Worm (Caenorhabditis elegans): Measurements from ENCODE around the gene T05H4.3.

The T05H4.3 gene

ce11 chrV:6471208-6471607 is 29.1 kb downstream of the T05H4.3 start:
- no peak for TF ChIP-seq unc-62 (GFP tag; optimal IDR thresholded peaks at IDR 0.05)

DNA sequence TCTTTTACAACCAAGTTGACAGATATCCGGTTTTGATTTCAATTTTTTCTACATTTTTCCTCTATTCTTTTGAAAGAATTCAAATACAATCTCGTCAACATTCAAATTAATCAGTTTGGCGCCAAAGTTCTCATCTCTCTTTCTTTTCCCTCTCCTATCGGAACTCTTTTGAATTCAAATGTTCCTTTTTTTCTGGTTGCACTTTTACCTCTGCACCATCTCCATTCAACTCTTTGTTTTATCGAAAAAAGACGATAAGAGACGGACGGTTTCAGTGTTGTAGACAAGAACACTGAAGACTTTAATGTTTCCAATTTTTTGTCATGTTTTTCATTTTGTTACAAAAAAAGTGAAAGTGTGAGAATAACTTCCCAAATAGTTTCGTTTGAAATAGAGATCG is 33.9 kb downstream of the T05H4.3 start:
- no peak for TF ChIP-seq unc-62 (GFP tag; optimal IDR thresholded peaks at IDR 0.05)

- TF ChIP-seq unc-62 (GFP tag; optimal IDR thresholded peaks at IDR 0.05), result no peak
Observed at ce11 chrV:6485109-6485508, 43.0 kb downstream of the T05H4.3 start.

DNA sequence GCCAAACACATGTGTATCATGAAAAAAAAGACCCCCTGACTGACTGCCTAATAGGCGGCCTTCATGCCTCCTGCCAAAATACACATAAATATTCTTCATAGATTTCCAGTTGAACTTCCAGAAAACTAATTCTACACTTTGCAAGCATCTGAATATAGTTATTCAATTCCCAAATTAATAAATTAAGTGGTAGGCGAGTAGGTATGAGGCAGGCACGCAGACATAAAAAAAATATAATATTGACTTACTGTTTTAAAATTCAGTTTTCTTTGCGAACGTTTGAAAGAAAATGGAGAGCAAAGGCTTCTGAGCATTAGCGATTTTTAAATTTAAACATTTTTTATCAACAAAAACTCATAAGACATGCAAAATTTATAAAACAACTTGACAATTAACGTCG is 45.7 kb downstream of the T05H4.3 start:
- TF ChIP-seq unc-62 (GFP tag; optimal IDR thresholded peaks at IDR 0.05), result no peak

DNA sequence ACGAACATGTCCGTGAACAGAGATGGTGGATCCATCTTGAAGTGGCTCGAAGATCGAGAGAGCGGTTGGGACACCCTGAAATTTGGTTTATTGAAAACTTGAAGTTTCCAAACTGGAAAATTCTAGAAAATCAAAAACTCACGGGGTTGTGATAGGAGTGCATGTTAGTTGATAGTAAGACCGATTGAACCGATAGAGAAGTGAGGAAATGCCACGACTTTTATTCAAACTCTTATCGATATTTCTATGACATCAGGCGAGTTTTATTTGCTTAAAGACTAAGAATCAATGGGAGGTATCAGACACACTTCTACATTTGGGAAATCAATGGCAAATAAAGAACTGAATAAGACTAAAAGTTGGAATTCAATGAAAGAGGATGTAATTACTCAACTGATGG is 46.7 kb downstream of the T05H4.3 start, which contains the start of gene lec-10:
Gene lec-10, minus strand, starts transcription at position 272 of the 400 bp plus-strand sequence.
- TF ChIP-seq unc-62 (GFP tag; optimal IDR thresholded peaks at IDR 0.05), result no peak

DNA sequence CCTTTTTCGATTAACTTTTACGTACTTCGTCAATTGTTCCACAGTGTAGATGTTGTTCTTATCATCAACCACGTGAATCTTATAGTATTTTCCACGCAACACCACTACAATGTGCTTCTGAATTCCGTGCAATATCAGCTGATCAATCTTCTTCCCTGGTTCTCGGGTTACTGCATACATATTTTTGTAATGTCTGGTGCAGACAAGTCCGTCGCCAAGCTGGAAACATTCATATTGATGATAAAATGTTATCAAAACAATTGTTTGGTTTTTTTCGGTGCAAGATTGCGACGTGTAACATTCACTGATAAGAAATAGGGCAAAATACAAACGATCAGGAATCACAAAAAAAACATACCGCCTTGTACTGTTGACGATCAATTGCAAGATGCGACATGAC is 50.4 kb downstream of the T05H4.3 start:
- TF ChIP-seq unc-62 (GFP tag; optimal IDR thresholded peaks at IDR 0.05), result no peak

DNA sequence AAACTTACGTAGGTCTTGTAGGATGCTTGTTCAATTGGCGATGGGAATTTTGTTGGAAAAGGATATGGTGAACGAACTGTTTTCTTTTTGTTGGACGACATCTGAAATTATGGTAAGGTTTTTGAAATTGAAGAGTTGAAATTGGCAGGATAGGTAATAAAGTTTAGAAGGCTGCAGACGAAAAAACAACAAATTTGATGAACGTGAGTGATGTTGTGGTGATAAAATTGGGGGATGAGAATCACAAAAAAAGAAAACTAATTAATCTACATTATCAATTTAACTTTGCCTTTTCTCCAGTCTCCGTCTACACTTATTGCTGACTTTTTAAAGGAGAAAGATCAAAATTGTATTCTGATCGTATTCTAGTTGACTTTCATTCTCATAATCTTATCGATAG is 51.7 kb downstream of the T05H4.3 start, which contains the start of gene cpt-6:
Gene cpt-6, minus strand, starts transcription at position 101 of the 400 bp plus-strand sequence.
- no peak for TF ChIP-seq unc-62 (GFP tag; optimal IDR thresholded peaks at IDR 0.05)

DNA sequence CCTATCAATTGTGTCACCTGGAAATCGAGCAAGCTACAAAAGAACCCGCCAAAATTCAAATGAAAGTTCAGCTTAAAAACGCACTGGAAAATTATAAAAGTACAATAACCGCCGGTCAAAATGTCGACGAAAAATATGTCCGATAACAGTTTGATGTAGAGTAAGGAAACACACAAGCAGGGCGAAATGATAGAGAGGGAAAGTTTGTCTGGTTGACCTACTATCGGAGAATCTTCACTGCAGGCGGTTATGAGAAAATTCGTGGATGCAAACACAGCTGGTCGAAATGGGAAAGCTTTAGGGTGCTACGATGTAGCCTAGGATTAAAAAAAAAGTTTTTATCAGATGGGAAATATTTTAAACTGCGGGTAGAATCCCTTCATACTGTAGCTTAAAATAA is 53.2 kb downstream of the T05H4.3 start:
- no peak for TF ChIP-seq unc-62 (GFP tag; optimal IDR thresholded peaks at IDR 0.05)

DNA sequence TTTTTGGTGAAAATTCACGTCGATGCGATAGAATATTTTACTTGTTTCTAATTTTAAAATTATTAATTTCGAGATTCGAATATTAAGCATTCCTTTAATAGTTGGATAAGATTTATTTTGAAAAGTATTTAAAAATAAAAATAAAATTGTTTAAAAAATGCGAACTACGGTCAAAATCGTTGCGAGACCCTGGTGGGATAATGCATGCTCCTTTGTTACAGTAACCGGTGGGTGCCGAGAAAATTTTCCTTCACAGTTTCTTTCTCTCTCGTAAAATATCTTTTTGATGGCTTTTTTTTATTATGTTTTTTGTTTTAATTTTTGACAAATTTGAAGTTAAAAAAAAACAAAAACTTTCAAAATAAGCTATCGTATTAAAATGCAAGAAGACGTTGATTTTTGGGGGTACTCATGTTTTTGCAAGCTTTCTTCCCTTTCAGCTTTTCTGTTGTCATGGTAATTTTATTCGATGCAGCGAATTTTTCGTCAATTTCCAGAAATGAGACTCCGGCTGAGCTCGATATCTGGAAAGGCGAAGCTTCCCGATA is 54.5 kb downstream of the T05H4.3 start, which contains the start of gene dgtr-1:
Gene dgtr-1, plus strand, starts transcription at position 498 of the 548 bp plus-strand sequence.
- no peak for TF ChIP-seq unc-62 (GFP tag; optimal IDR thresholded peaks at IDR 0.05)
